Fruit fly (Drosophila melanogaster) whole organism, prepupa: ENCODE measurements around the gene Ir100a.

ENCODE experiments used
- CG11902 ChIP-seq: fragments of 200-800 bp; sonication (Bioruptor generic); optimal IDR thresholded peaks from 3 replicates; lab custom pipeline; 2016; ENCODE audit warnings: missing biosample characterization, missing genetic modification characterization
- CG31627 ChIP-seq: fragments of 200-800 bp; sonication (Bioruptor generic); optimal IDR thresholded peaks from 3 replicates; lab custom pipeline; 2016; ENCODE audit warnings: missing biosample characterization, missing genetic modification characterization
- CG6808 ChIP-seq: fragments of 200-800 bp; sonication (Bioruptor generic); optimal IDR thresholded peaks from 3 replicates; lab custom pipeline; 2017; ENCODE audit warnings: missing biosample characterization, missing genetic modification characterization, mild to moderate bottlenecking, moderate library complexity, missing genetic modification reagents

The Ir100a gene

dm6 chr3R:31852185-31852584 is 51.4 kb downstream of the Ir100a start:
- TF ChIP-seq CG31627 (GFP tag; lab: Kevin White, UChicago) (no peak), CG11902 (GFP tag; lab: Kevin White, UChicago) (no peak), CG6808 (GFP tag; lab: Kevin White, UChicago) (no peak)
